Worm (Caenorhabditis elegans) whole organism, L1 larva: ENCODE data around the gene C49G7.7.

ENCODE experiments used
- ama-1 ChIP-seq: fragments of 150-350 bp; optimal IDR thresholded peaks from 2 replicates; lab custom pipeline; 2014
- dsc-1 ChIP-seq: sonication (generic microtip); optimal IDR thresholded peaks from 2 replicates; lab custom pipeline; 2016; ENCODE audit warnings: mild to moderate bottlenecking, missing genetic modification characterization, missing compliant biosample characterization
- elt-2 ChIP-seq: sonication (generic microtip); optimal IDR thresholded peaks from 2 replicates; lab custom pipeline; 2016; ENCODE audit warnings: missing genetic modification characterization, mild to moderate bottlenecking, inconsistent platforms, missing compliant biosample characterization, missing genetic modification reagents
- lin-13 ChIP-seq: fragments of 150-350 bp; optimal IDR thresholded peaks from 2 replicates; lab custom pipeline; 2014; ENCODE audit warnings: missing biosample characterization, missing genetic modification reagents, missing genetic modification characterization
- nhr-11 ChIP-seq: fragments of 150-350 bp; optimal IDR thresholded peaks from 2 replicates; lab custom pipeline; 2014; ENCODE audit warnings: missing biosample characterization, missing genetic modification characterization
- nhr-12 ChIP-seq: sonication (generic microtip); optimal IDR thresholded peaks from 2 replicates; lab custom pipeline; 2017; ENCODE audit warnings: missing biosample characterization, missing genetic modification characterization
- nhr-20 ChIP-seq: sonication (generic microtip); optimal IDR thresholded peaks from 2 replicates; lab custom pipeline; 2016; ENCODE audit warnings: mild to moderate bottlenecking, missing genetic modification characterization, missing compliant biosample characterization
- pqm-1 ChIP-seq: sonication (generic microtip); optimal IDR thresholded peaks from 3 replicates; lab custom pipeline; 2017; ENCODE audit warnings: missing biosample characterization, missing genetic modification characterization
- skn-1 ChIP-seq: fragments of 150-350 bp; optimal IDR thresholded peaks from 2 replicates; lab custom pipeline; 2014; ENCODE audit warnings: missing biosample characterization, missing genetic modification characterization
- unc-30 ChIP-seq: sonication (generic microtip); optimal IDR thresholded peaks from 2 replicates; lab custom pipeline; 2017; ENCODE audit warnings: missing biosample characterization, missing genetic modification characterization

- no peak for TF ChIP-seq nhr-12 (tag; lab: Kevin White, UChicago)
- no peak for TF ChIP-seq ama-1 (lab: Kevin White, UChicago)
- TF ChIP-seq skn-1 = no peak
- TF ChIP-seq unc-30 (tag; lab: Kevin White, UChicago) = no peak
- TF ChIP-seq lin-13 (GFP tag; lab: Kevin White, UChicago) = no peak
- TF ChIP-seq nhr-11 (tag; lab: Kevin White, UChicago) = no peak
- TF ChIP-seq elt-2 (tag; lab: Kevin White, UChicago) = peak; percentile 12
- TF ChIP-seq dsc-1 = no peak
- TF ChIP-seq pqm-1 (tag; lab: Kevin White, UChicago) = no peak
- TF ChIP-seq nhr-20 (tag; lab: Kevin White, UChicago) = peak; percentile 12
These were observed 4.6 kb upstream of the C49G7.7 start for ce11 chrV:4029627-4030026.
